Fruit fly (Drosophila melanogaster): Measurements from ENCODE around the gene Ada.

Gene Ada

dm6 chr3R:9047561-9048465 lies 17.2 kb upstream of the Ada start, which contains the start of gene Rel (continued):
- TF ChIP-seq ash1 (GFP tag; optimal IDR thresholded peaks at IDR 0.05) (no peak), CTCF (GFP tag; optimal IDR thresholded peaks at IDR 0.05) (peak; percentile 51), HLH3B (GFP tag; IDR thresholded peaks at IDR 0.05) (no peak), CG12391 (tag; optimal IDR thresholded peaks at IDR 0.05) (peak; percentile 89), Nf-YC (tag; optimal IDR thresholded peaks at IDR 0.05) (peak; percentile 73), Rfx (GFP tag; IDR thresholded peaks at IDR 0.05) (no peak), E2f2 (GFP tag; IDR thresholded peaks at IDR 0.05) (no peak), CG15601 (tag; optimal IDR thresholded peaks at IDR 0.05) (peak; percentile 77), schlank (tag; optimal IDR thresholded peaks at IDR 0.05) (peak; percentile 45), ewg (GFP tag; optimal IDR thresholded peaks at IDR 0.05) (peak; percentile 49), Abd-B (GFP tag; optimal IDR thresholded peaks at IDR 0.05) (peak; percentile 58), CG5245 (GFP tag; optimal IDR thresholded peaks at IDR 0.05) (peak; percentile 45), dm (GFP tag; optimal IDR thresholded peaks at IDR 0.05) (peak; percentile 8), CG11398 (GFP tag; optimal IDR thresholded peaks at IDR 0.05) (no peak), crp (GFP tag; optimal IDR thresholded peaks at IDR 0.05) (peak; percentile 32 to 89), ab (GFP tag; optimal IDR thresholded peaks at IDR 0.05) (no peak), CG13296 (GFP tag; optimal IDR thresholded peaks at IDR 0.05) (peak; percentile 75), CG11085 (GFP tag; IDR thresholded peaks at IDR 0.05) (no peak), kni (GFP tag; optimal IDR thresholded peaks at IDR 0.05) (peak; percentile 42), CG7357 (GFP tag; IDR thresholded peaks at IDR 0.05) (no peak), insv (GFP tag; optimal IDR thresholded peaks at IDR 0.05) (peak in 1 of 2 experiments; percentile 35), Opbp (GFP tag; IDR thresholded peaks at IDR 0.05; ENCODE audit: partially characterized antibody) (no peak), Hr51 (GFP tag; optimal IDR thresholded peaks at IDR 0.05) (peak; percentile 30 to 79), CG4617 (GFP tag; optimal IDR thresholded peaks at IDR 0.05; ENCODE audit: borderline replicate concordance) (peak; percentile 29), CG13123 (GFP tag; optimal IDR thresholded peaks at IDR 0.05) (peak; percentile 4), H15 (GFP tag; IDR thresholded peaks at IDR 0.05) (no peak), CG10209 (GFP tag; optimal IDR thresholded peaks at IDR 0.05) (peak; percentile 74), fd102C (GFP tag; optimal IDR thresholded peaks at IDR 0.05) (no peak), ci (GFP tag; IDR thresholded peaks at IDR 0.05) (no peak), rib (GFP tag; IDR thresholded peaks at IDR 0.05) (no peak), tll (GFP tag; optimal IDR thresholded peaks at IDR 0.05) (no peak), Poxn (GFP tag; IDR thresholded peaks at IDR 0.05) (no peak), slp2 (GFP tag; optimal IDR thresholded peaks at IDR 0.05) (no peak), sens (GFP tag) (peak; percentile 66), CG4360 (GFP tag; IDR thresholded peaks at IDR 0.05) (no peak), CG12659 (GFP tag; optimal IDR thresholded peaks at IDR 0.05) (peak; percentile 81), toy (GFP tag; IDR thresholded peaks at IDR 0.05) (no peak), CG7372 (GFP tag; IDR thresholded peaks at IDR 0.05) (no peak), Sry-δ (GFP tag; optimal IDR thresholded peaks at IDR 0.05) (peak; percentile 68), corto (GFP tag; optimal IDR thresholded peaks at IDR 0.05) (peak; percentile 39), CG8944 (GFP tag; optimal IDR thresholded peaks at IDR 0.05) (no peak), Tbp (GFP tag; optimal IDR thresholded peaks at IDR 0.05) (no peak), CG10274 (GFP tag; optimal IDR thresholded peaks at IDR 0.05) (no peak), fd64A (GFP tag; optimal IDR thresholded peaks at IDR 0.05) (no peak), lbe (GFP tag; optimal IDR thresholded peaks at IDR 0.05) (peak; percentile 70), zen2 (GFP tag; IDR thresholded peaks at IDR 0.05; ENCODE audit: partially characterized antibody) (no peak), tio (GFP tag; optimal IDR thresholded peaks at IDR 0.05) (peak; percentile 43), Deaf1 (tag; optimal IDR thresholded peaks at IDR 0.05) (peak; percentile 98), CG10565 (GFP tag; optimal IDR thresholded peaks at IDR 0.05) (no peak)
